Worm (Caenorhabditis elegans): ENCODE measurements around the gene T14B4.19.

DNA sequence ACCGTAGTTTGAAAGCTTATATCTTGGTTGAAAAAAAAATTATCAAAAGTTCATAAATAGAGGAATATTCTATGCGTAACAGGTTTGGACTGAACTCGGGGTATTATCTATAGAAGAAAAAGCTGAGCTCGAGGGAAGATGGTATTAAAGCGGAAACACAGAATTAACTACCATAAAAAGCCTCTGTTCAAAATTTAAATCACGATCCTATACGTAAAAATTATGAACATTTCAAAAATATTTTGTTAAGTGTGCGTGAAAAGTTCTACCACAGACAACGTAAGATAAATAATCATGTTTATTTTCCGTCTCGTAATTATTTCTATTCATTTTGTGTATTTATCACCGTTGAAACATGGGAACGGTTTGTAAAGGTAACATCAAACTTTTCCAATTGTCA, 33.7 kb upstream of the T14B4.19 start, which contains the start of gene F41G3.5:
- no peak for TF ChIP-seq aly-2 (tag; optimal IDR thresholded peaks at IDR 0.05)
- TF ChIP-seq ztf-11 (tag; optimal IDR thresholded peaks at IDR 0.05): no peak
- no peak for TF ChIP-seq ama-1 (optimal IDR thresholded peaks at IDR 0.05)
- TF ChIP-seq nhr-129 (tag; optimal IDR thresholded peaks at IDR 0.05): no peak
- TF ChIP-seq nhr-12 (tag; optimal IDR thresholded peaks at IDR 0.05): no peak
- no peak for TF ChIP-seq lin-13 (GFP tag; optimal IDR thresholded peaks at IDR 0.05)
- no peak for TF ChIP-seq nhr-11 (tag; optimal IDR thresholded peaks at IDR 0.05)
